Fruit fly (Drosophila melanogaster): ENCODE measurements around the gene Rubicon.

Gene Rubicon

dm6 chrX:8665576-8666297, 11.1 kb upstream of the Rubicon start:
- TF ChIP-seq noc (tag; optimal IDR thresholded peaks at IDR 0.05), result no peak

dm6 chrX:8667070-8667469, 9.8 kb upstream of the Rubicon start:
- TF ChIP-seq noc (tag; optimal IDR thresholded peaks at IDR 0.05), result no peak

DNA sequence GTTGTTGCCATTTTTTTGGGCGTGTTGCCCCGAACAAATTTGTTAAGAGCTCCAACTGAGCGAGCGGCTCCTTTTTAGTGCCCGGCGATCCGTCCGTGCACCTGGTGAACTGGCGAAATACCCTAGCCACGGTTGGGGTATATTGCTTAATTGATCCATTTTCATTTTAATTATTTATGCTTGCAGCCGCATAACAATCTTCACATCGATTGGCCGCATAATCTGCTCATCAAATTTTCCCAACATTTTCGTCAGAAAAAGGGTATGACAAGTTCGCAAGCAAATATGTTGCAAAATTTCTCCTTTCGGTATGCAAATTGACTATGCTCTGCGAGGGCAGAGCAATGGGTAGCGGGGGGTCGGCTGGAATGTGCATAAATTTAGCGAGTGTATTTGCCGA, 9.2 kb upstream of the Rubicon start:
- no peak for TF ChIP-seq noc (tag; optimal IDR thresholded peaks at IDR 0.05)

DNA sequence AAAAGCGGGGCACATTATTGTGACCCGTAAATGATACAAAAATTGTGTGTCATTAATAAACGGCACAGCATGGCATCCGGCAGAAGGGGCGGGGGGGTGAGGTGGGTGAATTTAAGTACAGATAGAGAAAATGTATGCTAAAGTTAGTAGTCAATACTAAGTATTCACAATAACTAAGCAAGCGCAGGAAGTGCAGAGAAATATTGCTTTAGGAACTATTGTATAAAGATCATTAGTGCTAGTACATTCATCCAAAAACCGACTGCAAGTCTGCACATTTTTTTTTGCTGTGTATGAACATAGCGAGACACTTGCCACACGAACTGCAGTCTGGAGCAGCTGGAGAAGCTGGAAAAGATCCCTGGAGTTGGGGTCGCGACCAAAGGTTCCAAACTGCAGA, 7.4 kb upstream of the Rubicon start:
- no peak for TF ChIP-seq noc (tag; optimal IDR thresholded peaks at IDR 0.05)

- TF ChIP-seq noc (tag; optimal IDR thresholded peaks at IDR 0.05), result no peak
Observed at dm6 chrX:8671348-8672298, 5.2 kb upstream of the Rubicon start.

DNA sequence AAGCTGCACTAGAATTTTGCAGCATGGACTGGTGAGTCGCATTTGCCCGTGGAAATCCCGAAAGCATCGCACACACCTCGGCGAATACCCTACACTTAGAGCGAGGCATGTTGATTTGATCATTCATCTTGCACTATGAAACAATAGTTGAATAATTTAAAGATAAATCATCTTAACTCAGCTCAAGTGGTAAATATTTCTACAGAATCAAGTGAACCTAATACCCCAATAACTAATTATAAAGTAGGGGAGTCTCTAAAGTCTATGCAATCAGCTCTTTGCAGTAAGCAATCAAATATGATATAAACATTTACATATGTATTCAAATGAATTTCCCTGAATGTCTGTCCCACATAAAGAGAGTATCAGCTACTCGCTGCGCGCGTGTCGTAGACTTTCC, 571 bp downstream of the Rubicon start:
- no peak for TF ChIP-seq noc (tag; optimal IDR thresholded peaks at IDR 0.05)

DNA sequence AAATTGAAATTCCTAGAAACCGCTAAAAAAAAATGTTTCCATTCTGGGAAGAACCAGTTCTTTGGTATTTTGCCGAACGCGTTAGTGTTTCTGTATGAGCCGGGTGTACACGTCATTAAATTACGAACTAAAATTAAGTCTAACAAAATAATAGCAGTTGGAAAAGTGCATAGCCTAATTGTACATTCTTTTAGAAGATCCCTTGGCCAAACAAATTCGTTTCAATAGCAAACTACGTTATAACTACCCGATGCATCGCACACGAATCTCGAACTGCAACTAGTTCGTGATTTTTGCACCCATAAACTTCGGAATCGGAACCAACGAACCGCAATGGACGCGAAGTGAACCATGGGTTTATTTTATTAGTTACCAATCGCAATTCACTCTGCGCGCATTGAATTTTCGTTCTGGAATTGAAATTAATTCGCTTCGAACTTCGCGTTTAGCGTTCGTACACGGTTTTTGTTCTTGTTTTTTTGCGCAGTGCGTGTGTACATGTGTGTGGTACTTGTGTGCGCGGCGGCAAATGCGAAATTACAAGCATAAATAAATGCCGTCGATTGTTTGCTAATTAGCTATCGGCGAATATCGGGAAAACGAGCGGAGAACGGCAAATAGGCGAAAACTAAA, 4.4 kb downstream of the Rubicon start, which contains the start of gene CAH3:
TSS of gene CAH3 (plus strand) at position 64 of the 633 bp plus-strand sequence.
- peak; percentile 90 for TF ChIP-seq noc (tag; optimal IDR thresholded peaks at IDR 0.05)

DNA sequence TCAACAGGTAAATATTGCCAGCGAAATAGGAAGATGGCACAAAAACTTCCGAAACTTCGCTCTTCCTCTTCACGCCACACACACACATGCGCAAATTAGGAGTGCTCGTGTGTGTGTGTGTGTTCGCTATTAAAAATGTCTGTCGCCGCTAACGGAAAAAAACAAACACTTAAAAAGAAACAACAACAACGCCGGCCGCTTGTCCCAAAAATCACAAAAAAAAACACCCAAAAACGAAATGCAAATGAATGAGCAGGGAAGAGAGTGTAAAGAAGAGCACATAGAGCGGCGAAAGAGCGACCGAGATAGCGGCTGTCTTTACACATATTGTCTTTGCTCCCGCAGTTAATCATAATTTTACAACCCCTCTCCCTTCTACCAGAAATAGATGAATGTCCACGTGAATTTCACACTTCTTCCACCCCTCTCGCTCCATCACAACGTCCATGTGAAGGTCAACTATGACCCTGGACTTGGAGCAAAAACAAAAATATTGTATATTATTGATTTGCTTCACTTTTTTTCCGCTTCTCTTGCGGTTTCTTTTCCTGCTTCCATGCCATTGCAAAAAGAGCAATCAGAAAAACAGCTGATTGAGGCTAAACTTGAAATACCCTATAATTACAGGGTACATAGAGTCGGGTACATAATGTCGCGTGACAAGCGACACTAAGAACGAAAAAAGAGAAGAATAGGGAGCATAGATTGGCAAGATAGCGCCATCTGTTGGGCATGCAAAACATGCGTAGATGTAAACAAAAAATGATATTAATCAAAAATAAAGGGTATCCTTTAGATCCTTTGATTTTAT, 5.2 kb downstream of the Rubicon start:
- no peak for TF ChIP-seq noc (tag; optimal IDR thresholded peaks at IDR 0.05)

- peak; percentile 92 for TF ChIP-seq noc (tag; optimal IDR thresholded peaks at IDR 0.05)
Observed at dm6 chrX:8685394-8685793, 8.5 kb downstream of the Rubicon start.

- peak; percentile 50 for TF ChIP-seq noc (tag; optimal IDR thresholded peaks at IDR 0.05)
Observed at dm6 chrX:8690003-8690402, 13.1 kb downstream of the Rubicon start, which contains the start of the genes Ppt1 and Ogg1. Gene Ppt1, minus strand, starts transcription at chrX:8690227. Gene Ogg1, plus strand, starts transcription at chrX:8690327.

DNA sequence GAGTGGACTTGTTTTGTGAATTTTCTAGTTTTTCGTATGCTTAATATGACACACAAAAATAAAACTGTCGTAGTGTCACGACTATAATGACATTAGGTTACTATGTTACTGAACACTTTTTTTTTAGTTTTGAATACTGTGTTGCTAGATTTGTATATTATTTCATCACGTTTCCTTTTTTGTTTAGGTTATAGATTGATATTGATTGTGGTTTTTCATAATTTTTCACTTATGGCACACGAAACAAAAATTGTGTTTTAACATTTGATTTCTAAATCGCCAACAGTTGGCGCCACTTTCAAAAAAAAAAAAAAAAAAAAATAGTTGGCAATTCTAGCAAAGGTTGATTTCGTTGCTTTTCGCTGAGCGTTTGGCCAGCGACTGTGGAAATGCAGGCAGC, 16.7 kb downstream of the Rubicon start, which contains the start of gene CG11294:
TSS of gene CG11294 (minus strand) at position 101 of the 400 bp plus-strand sequence.
- no peak for TF ChIP-seq noc (tag; optimal IDR thresholded peaks at IDR 0.05)

dm6 chrX:8694066-8694822, 17.4 kb downstream of the Rubicon start:
- no peak for TF ChIP-seq noc (tag; optimal IDR thresholded peaks at IDR 0.05)

DNA sequence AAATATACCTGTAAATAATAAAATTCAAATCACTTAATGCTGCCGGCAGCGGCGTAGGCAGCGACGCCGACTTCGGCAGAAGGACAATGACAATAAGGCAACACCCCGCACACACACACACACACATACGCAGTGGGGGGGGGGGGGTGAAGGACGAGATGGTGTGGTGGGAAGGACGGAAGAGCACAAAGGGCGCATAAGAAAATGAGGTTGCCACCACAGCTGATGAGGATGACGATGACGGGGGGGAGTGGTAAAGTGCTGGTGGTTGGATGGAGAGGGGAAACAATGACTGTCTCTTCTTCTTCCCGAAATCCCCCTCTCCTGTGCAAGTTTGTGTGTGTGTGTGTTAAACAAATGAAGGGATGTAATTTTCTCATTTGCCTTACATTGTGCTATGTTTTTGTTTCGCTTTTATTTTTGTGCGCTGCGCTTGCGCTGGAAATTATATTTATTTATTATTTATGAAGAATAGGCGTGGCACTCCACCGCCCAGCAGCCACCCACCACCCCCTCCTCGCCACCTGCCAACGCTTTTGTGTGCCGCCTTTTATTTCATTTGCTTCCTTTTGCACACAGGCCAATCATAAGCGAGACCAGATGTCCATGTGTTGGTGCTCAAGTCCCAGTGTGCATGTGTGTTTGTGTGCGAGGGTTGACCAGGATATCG, 18.1 kb downstream of the Rubicon start:
- no peak for TF ChIP-seq noc (tag; optimal IDR thresholded peaks at IDR 0.05)

dm6 chrX:8696106-8696595, 19.3 kb downstream of the Rubicon start:
- TF ChIP-seq noc (tag; optimal IDR thresholded peaks at IDR 0.05), result no peak

Measured in whole organism, larva.